Fruit fly (Drosophila melanogaster): Measurements from ENCODE around the gene Trx2.

Trx2 gene

dm6 chr2L:9613006-9613690, at the start of gene Trx2:
Trx2 (plus strand) TSS chr2L:9613166.
- TF ChIP-seq CG1529 (GFP tag; optimal IDR thresholded peaks at IDR 0.05) (peak; percentile 16), sima (GFP tag; optimal IDR thresholded peaks at IDR 0.05) (no peak), CG34376 (GFP tag; optimal IDR thresholded peaks at IDR 0.05) (peak; percentile 77), al (GFP tag; IDR thresholded peaks at IDR 0.05) (no peak), CG14050 (GFP tag; IDR thresholded peaks at IDR 0.05) (no peak), CG9215 (GFP tag; IDR thresholded peaks at IDR 0.05) (no peak), Xrp1 (GFP tag; IDR thresholded peaks at IDR 0.05) (no peak), Chrac-16 (GFP tag; optimal IDR thresholded peaks at IDR 0.05) (no peak), rib (GFP tag; IDR thresholded peaks at IDR 0.05) (no peak), CG6272 (GFP tag; IDR thresholded peaks at IDR 0.05) (no peak), sob (GFP tag; IDR thresholded peaks at IDR 0.05) (peak; percentile 50; the same call in 1 of the 2 replicates), CG7745 (tag; optimal IDR thresholded peaks at IDR 0.05) (peak; percentile 58), pfk (GFP tag; optimal IDR thresholded peaks at IDR 0.05) (peak; percentile 9), lov (optimal IDR thresholded peaks at IDR 0.05) (no peak), lov (GFP tag; IDR thresholded peaks at IDR 0.05) (peak; percentile 49; the same call in 1 of the 3 replicates), CG10431 (GFP tag; optimal IDR thresholded peaks at IDR 0.05) (no peak), CrebB (tag; optimal IDR thresholded peaks at IDR 0.05) (no peak), CG9817 (tag; optimal IDR thresholded peaks at IDR 0.05) (no peak), Atf6 (GFP tag; IDR thresholded peaks at IDR 0.05) (peak; percentile 51; the same call in 1 of the 2 replicates), ems (GFP tag; optimal IDR thresholded peaks at IDR 0.05) (no peak), H15 (GFP tag; IDR thresholded peaks at IDR 0.05) (no peak), CG2199 (GFP tag; IDR thresholded peaks at IDR 0.05) (no peak), Lim3 (GFP tag; IDR thresholded peaks at IDR 0.05) (no peak), CG6254 (GFP tag; optimal IDR thresholded peaks at IDR 0.05) (no peak), chif (GFP tag; optimal IDR thresholded peaks at IDR 0.05) (no peak), Atf3 (GFP tag; optimal IDR thresholded peaks at IDR 0.05) (no peak), NC2α (GFP tag; optimal IDR thresholded peaks at IDR 0.05) (no peak), CG2875 (GFP tag; optimal IDR thresholded peaks at IDR 0.05) (no peak), CG4730 (GFP tag; IDR thresholded peaks at IDR 0.05) (no peak), Drgx (GFP tag; IDR thresholded peaks at IDR 0.05) (peak; percentile 12; the same call in 1 of the 2 replicates), CG11696 (GFP tag; IDR thresholded peaks at IDR 0.05) (no peak), Nf-YC (tag; optimal IDR thresholded peaks at IDR 0.05) (peak; percentile 7), CG31388 (GFP tag; optimal IDR thresholded peaks at IDR 0.05) (no peak), gce (GFP tag; IDR thresholded peaks at IDR 0.05) (no peak; the same call in 2 of the 3 replicates), cwo (GFP tag; optimal IDR thresholded peaks at IDR 0.05) (peak; percentile 18), CG1602 (GFP tag; optimal IDR thresholded peaks at IDR 0.05) (no peak), Sry-β (GFP tag; optimal IDR thresholded peaks at IDR 0.05) (no peak), CG13296 (GFP tag; optimal IDR thresholded peaks at IDR 0.05) (peak; percentile 26), Med (GFP tag) (peak; percentile 85), CG9727 (GFP tag; optimal IDR thresholded peaks at IDR 0.05) (no peak), CG31441 (GFP tag; IDR thresholded peaks at IDR 0.05) (no peak), Taf1 (GFP tag; IDR thresholded peaks at IDR 0.05) (no peak), CG3726 (GFP tag; IDR thresholded peaks at IDR 0.05) (no peak), Rx (GFP tag; IDR thresholded peaks at IDR 0.05) (no peak), CG9797 (GFP tag; optimal IDR thresholded peaks at IDR 0.05) (no peak), CG1603 (tag; optimal IDR thresholded peaks at IDR 0.05) (no peak), E2f2 (GFP tag; IDR thresholded peaks at IDR 0.05) (peak; percentile 75; the same call in 1 of the 2 replicates), CG1792 (GFP tag; optimal IDR thresholded peaks at IDR 0.05) (no peak), Hmx (GFP tag; optimal IDR thresholded peaks at IDR 0.05) (no peak), ssp (GFP tag; IDR thresholded peaks at IDR 0.05) (no peak), CG16863 (GFP tag; optimal IDR thresholded peaks at IDR 0.05) (no peak), Mad (GFP tag; optimal IDR thresholded peaks at IDR 0.05) (no peak)
